Worm (Caenorhabditis elegans) whole organism, young adult: ENCODE measurements around the gene F40A3.1.

ENCODE experiments used
- B0019.2 ChIP-seq: fragments of 200-800 bp; sonication (Bioruptor generic); conservative IDR thresholded peaks from 2 replicates; pipeline ENCODE4 v1.3.6; 2022; ENCODE audit warnings: missing genetic modification reagents, missing genetic modification characterization, missing compliant biosample characterization
- Y56A3A.18 ChIP-seq: fragments of 200-800 bp; sonication (Bioruptor generic); IDR thresholded peaks from 2 replicates; pipeline ENCODE4 v1.3.6; 2022; ENCODE audit warnings: missing genetic modification reagents, missing genetic modification characterization, missing compliant biosample characterization
- ZK185.1 ChIP-seq: sonication (generic microtip); optimal IDR thresholded peaks from 2 replicates; lab custom pipeline; 2016; ENCODE audit warnings: mild to moderate bottlenecking, missing genetic modification characterization, missing compliant biosample characterization; ENCODE audit not compliant: poor library complexity, severe bottlenecking
- ama-1 ChIP-seq, 3 experiments: fragments of 150-350 bp in 1 of 3; sonication (generic microtip) in 2 of 3; optimal IDR thresholded peaks; 2 replicates each; lab custom pipeline; 2014 to 2018; ENCODE audit warnings: missing biosample characterization in 2 of 3, missing genetic modification characterization in 2 of 3, missing genetic modification reagents in 2 of 3
- ceh-58 ChIP-seq: fragments of 200-800 bp; sonication (Bioruptor generic); IDR thresholded peaks from 2 replicates; pipeline ENCODE4 v1.3.6; 2022; ENCODE audit warnings: missing genetic modification characterization, missing compliant biosample characterization
- dpl-1 ChIP-seq: fragments of 150-350 bp; optimal IDR thresholded peaks from 2 replicates; lab custom pipeline; 2014; ENCODE audit warnings: missing biosample characterization, missing genetic modification reagents, missing genetic modification characterization
- lin-35 ChIP-seq, 3 experiments: fragments of 150-350 bp in 2 of 3; sonication (generic microtip) in 1 of 3; optimal IDR thresholded peaks; 2 replicates each; lab custom pipeline; 2014 to 2018; ENCODE audit warnings: missing biosample characterization in 3 of 3, missing genetic modification characterization in 3 of 3, missing genetic modification reagents in 3 of 3
- nhr-80 ChIP-seq: sonication (generic microtip); optimal IDR thresholded peaks from 2 replicates; lab custom pipeline; 2016; ENCODE audit warnings: missing genetic modification characterization, missing compliant biosample characterization
- pha-4 ChIP-seq: fragments of 150-350 bp; sonication (generic microtip); optimal IDR thresholded peaks from 2 replicates; lab custom pipeline; 2014; ENCODE audit warnings: missing biosample characterization, missing genetic modification reagents, missing genetic modification characterization
- snpc-1.1 ChIP-seq: sonication (generic microtip); optimal IDR thresholded peaks from 2 replicates; lab custom pipeline; 2017; ENCODE audit warnings: missing genetic modification characterization, mild to moderate bottlenecking, missing compliant biosample characterization, antibody characterized with exemption, moderate library complexity, missing genotype, missing genetic modification reagents; ENCODE audit not compliant: insufficient read depth
- tlf-1 ChIP-seq: fragments of 200-800 bp; sonication (Bioruptor generic); optimal IDR thresholded peaks from 2 replicates; lab custom pipeline; 2018; ENCODE audit warnings: mild to moderate bottlenecking, missing genetic modification characterization, missing compliant biosample characterization

- TF ChIP-seq lin-35 (GFP tag; optimal IDR thresholded peaks at IDR 0.05; lab: Kevin White, UChicago) = no peak
- no peak for TF ChIP-seq dpl-1 (GFP tag; lab: Kevin White, UChicago)
- no peak for TF ChIP-seq snpc-1.1 (tag; lab: Kevin White, UChicago)
- TF ChIP-seq ZK185.1 = no peak
- TF ChIP-seq ama-1 (optimal IDR thresholded peaks at IDR 0.05; lab: Kevin White, UChicago) = no peak
- TF ChIP-seq ama-1 (GFP tag; optimal IDR thresholded peaks at IDR 0.05; lab: Kevin White, UChicago) = no peak
- TF ChIP-seq pha-4 (tag; lab: Kevin White, UChicago) = no peak
- no peak for TF ChIP-seq ceh-58
- no peak for TF ChIP-seq nhr-80 (tag; lab: Kevin White, UChicago)
- TF ChIP-seq Y56A3A.18 = no peak
- TF ChIP-seq tlf-1 (GFP tag; lab: Kevin White, UChicago) = no peak
- no peak for TF ChIP-seq B0019.2
These were observed 28.3 kb upstream of the F40A3.1 start, which contains the start of gene C37C3.10 for ce11 chrV:7863020-7863523.
